Worm (Caenorhabditis elegans) whole organism, young adult: ENCODE measurements around the gene T03G11.10.

ENCODE experiments used
- F49E8.2 ChIP-seq: sonication (generic microtip); optimal IDR thresholded peaks from 3 replicates; lab custom pipeline; 2017; ENCODE audit warnings: missing genetic modification characterization, mild to moderate bottlenecking, missing compliant biosample characterization, antibody characterized with exemption, moderate library complexity; ENCODE audit not compliant: insufficient read depth
- Y79H2A.3 ChIP-seq: fragments of 200-800 bp; sonication (Bioruptor generic); conservative IDR thresholded peaks from 2 replicates; pipeline ENCODE4 v1.3.6; 2022; ENCODE audit warnings: missing genetic modification reagents, missing genetic modification characterization, missing compliant biosample characterization
- ceh-40 ChIP-seq: fragments of 200-800 bp; sonication (Bioruptor generic); IDR thresholded peaks from 2 replicates; pipeline ENCODE4 v1.3.6; 2022; ENCODE audit warnings: missing genetic modification characterization, missing compliant biosample characterization
- dpl-1 ChIP-seq: fragments of 150-350 bp; optimal IDR thresholded peaks from 2 replicates; lab custom pipeline; 2014; ENCODE audit warnings: missing biosample characterization, missing genetic modification reagents, missing genetic modification characterization
- him-1 ChIP-seq: sonication (generic microtip); optimal IDR thresholded peaks from 2 replicates; lab custom pipeline; 2016; ENCODE audit warnings: missing genotype, missing genetic modification reagents, missing genetic modification characterization, missing compliant biosample characterization
- somi-1 ChIP-seq: fragments of 200-800 bp; sonication (Bioruptor generic); optimal IDR thresholded peaks from 2 replicates; lab custom pipeline; 2018; ENCODE audit warnings: mild to moderate bottlenecking, missing genetic modification characterization, missing compliant biosample characterization
- ztf-6 ChIP-seq: fragments of 200-800 bp; sonication (Bioruptor generic); IDR thresholded peaks from 2 replicates; pipeline ENCODE4 v1.3.6; 2022; ENCODE audit warnings: missing genetic modification reagents, missing genetic modification characterization, missing compliant biosample characterization

DNA sequence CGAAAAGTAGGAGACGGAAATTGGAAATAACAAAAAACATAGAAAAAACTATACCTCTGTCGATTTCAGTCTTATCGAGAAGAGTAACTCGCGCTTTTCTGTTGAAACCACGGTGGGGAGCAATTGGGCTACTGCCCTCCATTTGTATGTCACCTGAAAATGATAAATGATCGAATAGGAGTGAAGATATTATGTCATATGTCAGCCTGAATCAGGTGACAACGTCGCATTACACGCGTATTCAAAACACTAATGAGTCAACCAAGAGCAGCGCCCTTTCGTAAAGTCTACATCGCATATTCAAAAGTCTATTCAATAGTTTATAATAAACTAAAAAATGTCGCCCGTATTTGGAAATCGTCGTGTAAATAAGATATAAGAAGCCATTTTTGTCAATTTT is 18.1 kb downstream of the T03G11.10 start:
- TF ChIP-seq F49E8.2 (no peak), somi-1 (GFP tag; lab: Kevin White, UChicago) (no peak), him-1 (tag; lab: Kevin White, UChicago) (no peak), ztf-6 (GFP tag; lab: Robert Waterston, UW) (no peak), dpl-1 (no peak), Y79H2A.3 (GFP tag; lab: Robert Waterston, UW) (no peak), ceh-40 (GFP tag; lab: Robert Waterston, UW) (no peak)
